Fruit fly (Drosophila melanogaster) whole organism, pupa: ENCODE measurements around the gene Osi18.

Experiments used
- CG10348 ChIP-seq: fragments of 200-800 bp; sonication (Bioruptor generic); IDR thresholded peaks from 2 replicates; pipeline ENCODE4 v1.3.6; 2022; ENCODE audit warnings: missing biosample characterization, missing genetic modification characterization
- CG32121 ChIP-seq: fragments of 200-800 bp; sonication (Bioruptor generic); IDR thresholded peaks from 2 replicates; pipeline ENCODE4 v1.3.6; 2022; ENCODE audit warnings: missing biosample characterization, missing genetic modification characterization
- CG8301 ChIP-seq: fragments of 200-800 bp; sonication (Bioruptor generic); optimal IDR thresholded peaks from 2 replicates; lab custom pipeline; 2018; ENCODE audit warnings: missing biosample characterization, mild to moderate bottlenecking, missing genetic modification characterization
- CG9948 ChIP-seq: fragments of 200-800 bp; sonication (Bioruptor generic); optimal IDR thresholded peaks from 2 replicates; lab custom pipeline; 2018; ENCODE audit warnings: missing biosample characterization, mild to moderate bottlenecking, missing genetic modification characterization, moderate library complexity
- D1 ChIP-seq: fragments of 200-800 bp; sonication (Bioruptor generic); optimal IDR thresholded peaks from 2 replicates; lab custom pipeline; 2018; ENCODE audit warnings: missing biosample characterization, mild to moderate bottlenecking, missing genetic modification characterization, moderate library complexity
- Snoo ChIP-seq: fragments of 200-800 bp; sonication (Bioruptor generic); optimal IDR thresholded peaks from 3 replicates; lab custom pipeline; 2017; ENCODE audit warnings: missing biosample characterization, mild to moderate bottlenecking, missing genetic modification characterization, inconsistent platforms
- rn ChIP-seq: fragments of 200-800 bp; sonication (Bioruptor generic); IDR thresholded peaks from 2 replicates; pipeline ENCODE4 v1.3.6; 2022; ENCODE audit warnings: missing biosample characterization, missing genetic modification characterization

DNA sequence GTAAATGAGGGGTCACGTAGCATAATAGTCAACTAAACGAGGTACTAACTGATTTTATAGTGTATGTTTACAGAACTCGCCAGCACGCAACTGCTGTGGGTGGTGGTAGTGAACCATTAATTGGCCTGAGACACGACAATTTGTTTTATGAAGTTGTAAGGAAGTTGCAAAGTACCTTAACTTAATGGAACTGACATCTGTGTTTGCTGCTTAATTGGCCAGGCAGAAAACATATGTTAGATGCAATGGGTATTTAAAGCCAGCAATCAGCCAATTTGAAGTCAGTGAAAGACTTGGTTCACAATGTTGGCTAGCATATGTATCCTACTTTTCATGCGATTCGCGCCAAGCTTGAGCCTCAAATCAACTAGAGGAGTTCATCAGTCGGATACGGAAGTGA, 11.6 kb downstream of the Osi18 start, which contains the start of gene CG17917:
- TF ChIP-seq CG9948 (tag; lab: Kevin White, UChicago): no peak
- TF ChIP-seq Snoo: no peak
- TF ChIP-seq CG10348 (GFP tag; lab: Robert Waterston, UW): no peak
- no peak for TF ChIP-seq CG32121 (GFP tag; lab: Robert Waterston, UW)
- TF ChIP-seq rn (GFP tag; lab: Robert Waterston, UW): no peak
- no peak for TF ChIP-seq CG8301 (tag; lab: Kevin White, UChicago)
- TF ChIP-seq D1 (tag; lab: Kevin White, UChicago): no peak
